Fruit fly (Drosophila melanogaster) whole organism, embryonic: ENCODE measurements around the gene CG43407.

Experiments
- CG8765 ChIP-seq: fragments of 200-800 bp; sonication (Bioruptor generic); IDR thresholded peaks from 2 replicates; pipeline ENCODE4 v1.3.6; 2022; ENCODE audit warnings: missing biosample characterization, missing genetic modification characterization
- CG9215 ChIP-seq: fragments of 200-800 bp; sonication (Bioruptor generic); IDR thresholded peaks from 2 replicates; pipeline ENCODE4 v1.3.6; 2022; ENCODE audit warnings: missing biosample characterization, missing genetic modification characterization
- CTCF ChIP-seq: fragments of 200-800 bp; sonication (Bioruptor generic); optimal IDR thresholded peaks from 2 replicates; lab custom pipeline; 2017; ENCODE audit warnings: missing biosample characterization, mild to moderate bottlenecking, missing genetic modification characterization, moderate library complexity
- Oaz ChIP-seq: fragments of 200-800 bp; sonication (Bioruptor generic); IDR thresholded peaks from 2 replicates; pipeline ENCODE4 v1.3.6; 2022; ENCODE audit warnings: missing biosample characterization, missing genetic modification characterization

DNA sequence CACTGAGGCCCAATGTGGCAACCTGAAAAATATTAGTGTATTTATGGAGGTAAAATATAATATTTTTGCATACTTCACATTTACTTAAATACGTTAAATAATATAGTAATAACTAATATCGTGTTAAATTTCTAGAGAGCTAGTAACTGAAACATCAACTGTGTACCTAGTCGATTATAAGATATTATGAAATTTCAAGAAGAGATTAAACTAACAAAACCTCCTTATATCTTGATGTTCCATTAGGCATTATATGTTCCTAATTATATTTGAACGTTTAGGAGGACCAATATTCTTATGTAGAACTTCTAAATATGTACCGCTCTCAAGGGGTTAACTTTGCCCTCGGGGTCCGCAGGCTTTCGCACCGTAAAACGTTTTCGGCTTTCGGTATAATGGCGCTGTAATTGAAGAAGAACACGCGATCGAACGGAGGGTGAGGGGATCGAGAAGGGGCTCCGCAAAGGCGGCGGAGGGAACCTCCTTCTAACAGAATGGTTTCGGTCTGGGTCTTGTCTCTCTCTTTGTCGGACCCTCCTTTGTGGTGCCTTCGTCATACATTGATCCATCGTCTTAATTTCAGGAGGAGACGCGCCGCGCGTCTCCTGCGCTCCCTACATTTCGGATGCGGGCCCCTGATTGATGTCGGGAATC lies 6.7 kb downstream of the CG43407 start:
- no peak for TF ChIP-seq Oaz (GFP tag; lab: Robert Waterston, UW)
- TF ChIP-seq CG9215: no peak
- no peak for TF ChIP-seq CTCF (GFP tag; lab: Kevin White, UChicago)
- TF ChIP-seq CG8765 (GFP tag; lab: Robert Waterston, UW): no peak
